Fruit fly (Drosophila melanogaster): Measurements from ENCODE around the gene yip2.

yip2 gene

DNA sequence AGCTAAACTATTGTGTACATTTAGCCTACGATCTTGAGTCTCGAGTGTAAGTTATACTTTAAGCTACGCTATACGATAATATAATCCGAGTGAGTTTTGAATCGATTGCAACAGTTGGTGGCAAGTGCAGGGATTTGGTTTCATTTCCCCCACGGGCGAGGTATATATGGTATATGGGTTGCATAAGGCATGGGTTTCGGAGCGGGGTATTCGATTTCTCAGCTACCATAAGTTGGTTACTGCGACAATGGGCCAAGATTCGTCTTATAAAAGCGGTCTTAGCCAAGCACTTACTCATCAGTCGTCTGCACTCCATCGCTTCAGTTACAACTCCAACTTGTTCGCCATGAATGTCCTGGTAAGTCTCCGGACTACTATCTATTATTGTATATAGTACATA lies 15.2 kb downstream of the yip2 start, which contains the start of gene CG42367:
TSS of gene CG42367 (plus strand) at position 301 of the 400 bp plus-strand sequence.
- TF ChIP-seq EcR (GFP tag; optimal IDR thresholded peaks at IDR 0.05): no peak
- TF ChIP-seq Pif1B (GFP tag; optimal IDR thresholded peaks at IDR 0.05): no peak
- no peak for TF ChIP-seq CG17806 (tag; optimal IDR thresholded peaks at IDR 0.05)
- no peak for TF ChIP-seq CG12605 (GFP tag; IDR thresholded peaks at IDR 0.05)
- TF ChIP-seq Ets98B (GFP tag; IDR thresholded peaks at IDR 0.05): no peak
- no peak for TF ChIP-seq Pif1A (GFP tag; optimal IDR thresholded peaks at IDR 0.05)
- no peak for TF ChIP-seq CG8159 (tag; optimal IDR thresholded peaks at IDR 0.05)

DNA sequence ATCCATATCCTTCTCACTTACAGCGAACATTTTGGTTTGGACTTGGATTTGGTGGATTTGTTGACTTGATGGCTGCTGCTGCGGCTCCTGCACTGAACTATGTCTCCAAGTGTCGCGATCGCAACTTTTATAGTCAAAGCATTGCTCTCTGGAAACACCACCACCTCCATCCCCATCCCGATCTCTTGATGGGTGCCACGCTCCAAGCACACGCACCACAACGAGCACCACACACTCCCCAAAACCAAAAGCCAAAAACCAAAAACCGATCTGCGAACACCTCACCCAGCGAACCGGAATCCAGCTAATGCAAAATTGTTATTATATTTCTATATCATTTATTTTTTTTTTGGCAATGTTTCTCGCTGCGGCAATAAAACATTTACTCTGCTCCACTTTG lies 18.0 kb downstream of the yip2 start, which contains the start of gene Cpr30F:
TSS of gene Cpr30F (minus strand) at position 101 of the 400 bp plus-strand sequence.
- no peak for TF ChIP-seq Snoo (tag; optimal IDR thresholded peaks at IDR 0.05)

DNA sequence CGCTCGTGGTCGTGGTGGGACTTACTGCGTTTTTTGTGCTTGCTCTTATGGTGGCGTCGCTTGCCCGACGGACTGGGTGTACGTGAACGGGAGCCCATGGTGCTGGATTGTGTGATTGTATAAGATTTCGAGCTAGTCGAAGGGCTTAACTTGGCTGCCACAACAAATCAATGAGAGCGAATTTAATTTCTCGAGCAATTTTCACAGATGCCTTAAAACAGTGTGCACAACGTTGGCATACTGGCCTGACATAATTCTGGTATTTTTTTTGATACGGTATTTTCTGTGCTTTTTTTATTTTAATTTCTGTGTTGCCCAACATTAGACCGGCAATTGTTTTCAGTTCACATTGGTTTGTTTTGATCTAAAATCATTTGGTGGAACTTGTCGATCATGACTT lies 22.9 kb downstream of the yip2 start, which contains the start of gene Arglu1:
TSS of gene Arglu1 (minus strand) at position 227 of the 400 bp plus-strand sequence.
- TF ChIP-seq CG4496 (GFP tag; IDR thresholded peaks at IDR 0.05) (peak; percentile 77), fd96Ca (GFP tag; IDR thresholded peaks at IDR 0.05) (peak; percentile 46; the same call in 1 of the 3 replicates), EcR (GFP tag; optimal IDR thresholded peaks at IDR 0.05) (no peak), CG17806 (tag; optimal IDR thresholded peaks at IDR 0.05) (no peak), gl (tag; optimal IDR thresholded peaks at IDR 0.05) (no peak), CG32121 (GFP tag; IDR thresholded peaks at IDR 0.05) (0 out of 2 replicates have a peak, but pooled peaks have one; percentile 26), CG14655 (GFP tag; optimal IDR thresholded peaks at IDR 0.05) (no peak), CG12605 (GFP tag; IDR thresholded peaks at IDR 0.05) (peak; percentile 35; the same call in 1 of the 2 replicates), Pif1B (GFP tag; optimal IDR thresholded peaks at IDR 0.05) (no peak), CG8159 (tag; optimal IDR thresholded peaks at IDR 0.05) (no peak), CG13204 (GFP tag; optimal IDR thresholded peaks at IDR 0.05) (no peak), Ets98B (GFP tag; IDR thresholded peaks at IDR 0.05) (peak; percentile 20; the same call in 1 of the 2 replicates)

DNA sequence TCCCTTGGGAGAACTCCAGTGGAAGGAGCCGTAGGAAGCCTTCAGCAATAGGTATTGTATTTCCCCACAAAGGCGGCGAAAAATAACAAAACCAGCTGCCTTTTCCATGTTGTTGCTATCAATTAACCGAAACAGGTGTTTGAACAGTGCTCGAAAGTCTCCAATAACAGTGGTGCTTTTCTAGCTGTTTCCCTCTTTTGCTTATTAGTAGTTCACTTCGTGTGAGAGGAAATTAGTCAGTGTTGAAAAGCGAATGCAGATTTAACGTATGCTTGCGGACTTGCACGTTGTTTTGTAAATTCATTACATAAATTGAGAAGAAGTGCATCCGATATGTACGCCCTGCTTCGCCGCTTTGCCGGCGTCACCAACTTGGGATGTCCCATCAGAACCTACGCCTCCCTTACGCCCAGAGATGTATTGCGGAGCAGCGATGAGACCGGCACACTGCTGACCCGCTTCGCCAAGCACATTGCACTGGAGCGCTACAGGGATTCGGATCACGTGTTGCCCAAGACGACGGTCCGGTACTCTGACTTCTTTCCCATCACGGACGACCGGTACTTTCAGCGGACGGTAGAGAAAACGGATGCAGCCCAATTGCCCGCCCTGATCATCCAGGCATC lies 23.7 kb downstream of the yip2 start, which contains the start of the genes Datp and CG4619:
TSS of gene Datp (minus strand) at position 160 of the 626 bp plus-strand sequence.
TSS of gene CG4619 (plus strand) at position 233 of the 626 bp plus-strand sequence.
- TF ChIP-seq CG4496 (GFP tag; IDR thresholded peaks at IDR 0.05): 0 out of 3 replicates have a peak, but pooled peaks have one; percentile 39
- no peak for TF ChIP-seq CG8301 (tag; optimal IDR thresholded peaks at IDR 0.05)
- peak; percentile 4 for TF ChIP-seq CG15710 (tag; optimal IDR thresholded peaks at IDR 0.05)
- peak; percentile 44; the same call in 1 of the 3 replicates for TF ChIP-seq fd96Ca (GFP tag; IDR thresholded peaks at IDR 0.05)
- peak; percentile 16 for TF ChIP-seq Snoo (tag; optimal IDR thresholded peaks at IDR 0.05)
- TF ChIP-seq CG14655 (GFP tag; optimal IDR thresholded peaks at IDR 0.05): no peak
- peak; percentile 5 for TF ChIP-seq CG34367 (tag; optimal IDR thresholded peaks at IDR 0.05)
- peak; percentile 39; the same call in 1 of the 2 replicates for TF ChIP-seq Ets98B (GFP tag; IDR thresholded peaks at IDR 0.05)

DNA sequence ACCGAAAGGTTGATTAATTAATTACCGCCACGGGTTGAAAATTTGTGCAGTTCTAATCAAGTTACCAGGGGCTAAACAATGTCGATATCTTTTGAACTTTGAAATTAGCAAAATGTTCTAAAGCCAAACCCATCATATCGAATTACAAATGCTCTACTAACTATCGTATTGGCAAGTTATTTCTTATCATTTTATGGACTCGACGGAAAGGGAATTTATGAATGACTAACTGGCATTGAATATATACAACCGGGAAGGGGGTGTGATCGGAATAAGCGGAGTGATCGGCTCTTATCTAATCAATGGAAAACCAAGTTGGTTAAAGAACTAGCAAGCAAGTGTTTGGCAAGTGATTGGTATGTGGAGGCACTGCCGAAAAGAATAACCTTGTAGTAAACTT lies 28.5 kb downstream of the yip2 start:
- TF ChIP-seq CG9948 (tag; optimal IDR thresholded peaks at IDR 0.05) (no peak), Pif1A (GFP tag; optimal IDR thresholded peaks at IDR 0.05) (no peak), CG4496 (GFP tag; IDR thresholded peaks at IDR 0.05) (no peak), CG34367 (tag; optimal IDR thresholded peaks at IDR 0.05) (no peak), CG17806 (tag; optimal IDR thresholded peaks at IDR 0.05) (no peak), CG12605 (GFP tag; IDR thresholded peaks at IDR 0.05) (no peak), rn (GFP tag; IDR thresholded peaks at IDR 0.05) (no peak), D1 (tag; optimal IDR thresholded peaks at IDR 0.05) (no peak), fd96Ca (GFP tag; IDR thresholded peaks at IDR 0.05) (no peak), CG14655 (GFP tag; optimal IDR thresholded peaks at IDR 0.05) (no peak), Ets98B (GFP tag; IDR thresholded peaks at IDR 0.05) (no peak), CG8159 (tag; optimal IDR thresholded peaks at IDR 0.05) (no peak), gl (tag; optimal IDR thresholded peaks at IDR 0.05) (no peak), Pif1B (GFP tag; optimal IDR thresholded peaks at IDR 0.05) (no peak)

DNA sequence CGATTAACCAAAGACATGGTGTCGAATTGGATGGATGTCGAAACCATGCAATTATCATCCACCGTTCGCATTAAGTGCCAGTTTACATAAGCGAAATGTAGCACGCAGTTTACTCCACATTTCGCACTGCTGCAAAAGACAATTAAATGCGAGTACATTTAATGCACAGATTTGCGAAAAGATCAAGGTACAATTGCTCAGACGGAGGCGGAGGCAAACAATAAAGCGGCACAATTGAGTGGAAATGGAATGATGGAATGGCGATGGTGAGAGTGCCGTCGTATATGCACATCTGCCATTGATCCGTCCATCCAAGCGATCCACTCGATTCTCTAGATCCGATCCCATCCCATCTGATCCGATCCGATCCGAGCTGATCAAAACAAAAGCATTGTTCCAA lies 30.0 kb downstream of the yip2 start:
- 0 out of 3 replicates have a peak, but pooled peaks have one; percentile 12 for TF ChIP-seq CG4496 (GFP tag; IDR thresholded peaks at IDR 0.05)
- TF ChIP-seq CG34367 (tag; optimal IDR thresholded peaks at IDR 0.05): no peak
- no peak for TF ChIP-seq rn (GFP tag; IDR thresholded peaks at IDR 0.05)
- peak; percentile 21; the same call in 1 of the 2 replicates for TF ChIP-seq CG32121 (GFP tag; IDR thresholded peaks at IDR 0.05)
- no peak for TF ChIP-seq CG10348 (GFP tag; IDR thresholded peaks at IDR 0.05)
- TF ChIP-seq Pif1B (GFP tag; optimal IDR thresholded peaks at IDR 0.05): peak; percentile 11
- TF ChIP-seq CG12605 (GFP tag; IDR thresholded peaks at IDR 0.05): no peak
- peak; percentile 71 for TF ChIP-seq gl (tag; optimal IDR thresholded peaks at IDR 0.05)

DNA sequence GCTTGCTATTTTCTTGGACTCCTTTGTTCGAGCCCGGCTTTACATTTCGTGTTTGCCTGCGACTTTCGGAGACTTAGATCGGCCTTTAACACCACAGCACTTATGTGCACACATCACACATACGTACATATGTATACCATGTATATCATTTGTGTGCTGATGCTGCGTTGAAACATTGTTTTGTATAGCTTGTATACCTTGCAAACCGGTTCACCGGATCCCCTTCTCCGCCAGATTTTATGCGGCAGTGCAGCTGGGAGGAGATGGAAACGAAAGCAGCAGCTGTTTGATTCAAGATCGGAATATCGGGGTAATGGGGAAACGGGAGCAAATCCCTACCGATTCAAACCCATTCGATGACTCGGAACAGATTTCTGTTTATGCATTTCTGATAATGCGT lies 31.0 kb downstream of the yip2 start:
- no peak for TF ChIP-seq Snoo (tag; optimal IDR thresholded peaks at IDR 0.05)
- no peak for TF ChIP-seq CG17806 (tag; optimal IDR thresholded peaks at IDR 0.05)
- no peak for TF ChIP-seq CG13204 (GFP tag; optimal IDR thresholded peaks at IDR 0.05)
- TF ChIP-seq CG8159 (tag; optimal IDR thresholded peaks at IDR 0.05): no peak
- 0 out of 3 replicates have a peak, but pooled peaks have one; percentile 25 for TF ChIP-seq CG4496 (GFP tag; IDR thresholded peaks at IDR 0.05)
- no peak for TF ChIP-seq D1 (tag; optimal IDR thresholded peaks at IDR 0.05)
